Worm (Caenorhabditis elegans) whole organism, L2 larva: Measurements from ENCODE around the gene npr-18.
"Not testable (repeated sequence)": the region's sequence is repeated elsewhere in the genome, so short reads cannot be mapped to it uniquely, and the experiment has no call there.

ENCODE experiments used
- C34F6.9 ChIP-seq: fragments of 150-350 bp; optimal IDR thresholded peaks from 2 replicates; lab custom pipeline; 2014; ENCODE audit warnings: missing biosample characterization, missing genetic modification characterization
- F13H6.1 ChIP-seq: sonication (generic microtip); optimal IDR thresholded peaks from 2 replicates; lab custom pipeline; 2016; ENCODE audit warnings: missing genetic modification characterization, missing compliant biosample characterization
- R02D3.7 ChIP-seq: fragments of 150-350 bp; optimal IDR thresholded peaks from 2 replicates; lab custom pipeline; 2014; ENCODE audit warnings: missing biosample characterization, missing genetic modification characterization
- Y55F3AM.14 ChIP-seq: fragments of 200-800 bp; sonication (Bioruptor generic); optimal IDR thresholded peaks from 2 replicates; lab custom pipeline; 2018; ENCODE audit warnings: mild to moderate bottlenecking, missing genetic modification characterization, missing compliant biosample characterization
- ceh-82 ChIP-seq: fragments of 150-350 bp; optimal IDR thresholded peaks from 2 replicates; lab custom pipeline; 2014; ENCODE audit warnings: missing biosample characterization, missing genetic modification characterization
- crh-2 ChIP-seq: sonication (generic microtip); optimal IDR thresholded peaks from 2 replicates; lab custom pipeline; 2017; ENCODE audit warnings: missing biosample characterization, missing genetic modification characterization
- dmd-4 ChIP-seq: sonication (generic microtip); optimal IDR thresholded peaks from 2 replicates; lab custom pipeline; 2017; ENCODE audit warnings: missing biosample characterization, missing genetic modification characterization
- egl-27 ChIP-seq: sonication (generic microtip); optimal IDR thresholded peaks from 3 replicates; lab custom pipeline; 2017; ENCODE audit warnings: missing biosample characterization, missing genetic modification reagents, missing genetic modification characterization
- elt-1 ChIP-seq: fragments of 150-350 bp; optimal IDR thresholded peaks from 2 replicates; lab custom pipeline; 2014; ENCODE audit warnings: missing biosample characterization, missing genetic modification characterization
- elt-3 ChIP-seq: sonication (generic microtip); optimal IDR thresholded peaks from 2 replicates; lab custom pipeline; 2017; ENCODE audit warnings: missing biosample characterization, missing genetic modification characterization
- fos-1 ChIP-seq: fragments of 150-350 bp; optimal IDR thresholded peaks from 2 replicates; lab custom pipeline; 2014; ENCODE audit warnings: missing biosample characterization, missing genetic modification characterization
- gmeb-1 ChIP-seq: fragments of 150-350 bp; optimal IDR thresholded peaks from 2 replicates; lab custom pipeline; 2014; ENCODE audit warnings: missing biosample characterization, missing genetic modification characterization
- lin-11 ChIP-seq: fragments of 150-350 bp; sonication (generic microtip); optimal IDR thresholded peaks from 2 replicates; lab custom pipeline; 2014; ENCODE audit warnings: missing biosample characterization, missing genetic modification characterization, inconsistent platforms, mixed read lengths
- lin-13 ChIP-seq: fragments of 150-350 bp; optimal IDR thresholded peaks from 2 replicates; lab custom pipeline; 2014; ENCODE audit warnings: missing biosample characterization, missing genetic modification reagents, missing genetic modification characterization
- lin-39 ChIP-seq: fragments of 150-350 bp; optimal IDR thresholded peaks from 2 replicates; lab custom pipeline; 2014; ENCODE audit warnings: missing biosample characterization, missing genetic modification reagents, missing genetic modification characterization
- lsy-2 ChIP-seq, 2 experiments: fragments of 150-350 bp in 1 of 2; sonication (generic microtip) in 1 of 2; optimal IDR thresholded peaks; 2 replicates each; lab custom pipeline; 2014 to 2017; ENCODE audit warnings: missing biosample characterization in 2 of 2, missing genetic modification characterization in 2 of 2
- mab-5 ChIP-seq: fragments of 150-350 bp; optimal IDR thresholded peaks from 2 replicates; lab custom pipeline; 2014; ENCODE audit warnings: missing biosample characterization, missing genetic modification characterization
- mbf-1 ChIP-seq: sonication (generic microtip); optimal IDR thresholded peaks from 2 replicates; lab custom pipeline; 2017; ENCODE audit warnings: missing biosample characterization, missing genetic modification characterization
- mdl-1 ChIP-seq, 2 experiments: fragments of 150-350 bp in 1 of 2; sonication (generic microtip) in 1 of 2; optimal IDR thresholded peaks; 2 replicates each; lab custom pipeline; 2017; ENCODE audit warnings: missing biosample characterization in 2 of 2, missing genetic modification characterization in 2 of 2
- nhr-10 ChIP-seq: sonication (generic microtip); optimal IDR thresholded peaks from 2 replicates; lab custom pipeline; 2017; ENCODE audit warnings: missing biosample characterization, missing genetic modification characterization
- nhr-11 ChIP-seq: fragments of 150-350 bp; optimal IDR thresholded peaks from 2 replicates; lab custom pipeline; 2014; ENCODE audit warnings: missing biosample characterization, missing genetic modification characterization
- nhr-12 ChIP-seq: fragments of 150-350 bp; optimal IDR thresholded peaks from 2 replicates; lab custom pipeline; 2014; ENCODE audit warnings: missing biosample characterization, missing genetic modification characterization
- nhr-129 ChIP-seq: fragments of 150-350 bp; optimal IDR thresholded peaks from 2 replicates; lab custom pipeline; 2014; ENCODE audit warnings: missing biosample characterization, missing genetic modification characterization
- nhr-21 ChIP-seq: fragments of 150-350 bp; optimal IDR thresholded peaks from 2 replicates; lab custom pipeline; 2014; ENCODE audit warnings: missing biosample characterization, missing genetic modification characterization
- nhr-23 ChIP-seq: fragments of 150-350 bp; optimal IDR thresholded peaks from 2 replicates; lab custom pipeline; 2014; ENCODE audit warnings: missing biosample characterization, missing genetic modification reagents, missing genetic modification characterization
- nhr-237 ChIP-seq: fragments of 150-350 bp; optimal IDR thresholded peaks from 2 replicates; lab custom pipeline; 2014; ENCODE audit warnings: missing biosample characterization, missing genetic modification characterization
- nhr-6 ChIP-seq: fragments of 150-350 bp; optimal IDR thresholded peaks from 2 replicates; lab custom pipeline; 2014; ENCODE audit warnings: missing biosample characterization, missing genetic modification characterization
- sem-4 ChIP-seq: fragments of 150-350 bp; optimal IDR thresholded peaks from 2 replicates; lab custom pipeline; 2014; ENCODE audit warnings: missing biosample characterization, missing genetic modification reagents, missing genetic modification characterization
- sma-3 ChIP-seq: sonication (generic microtip); optimal IDR thresholded peaks from 2 replicates; lab custom pipeline; 2016; ENCODE audit warnings: missing genetic modification reagents, missing genetic modification characterization, missing compliant biosample characterization
- sma-9 ChIP-seq, 2 experiments: fragments of 150-350 bp in 1 of 2; sonication (generic microtip) in 1 of 2; optimal IDR thresholded peaks; 2 replicates each; lab custom pipeline; 2014 to 2016; ENCODE audit warnings: missing genetic modification characterization in 2 of 2, mild to moderate bottlenecking in 1 of 2, missing biosample characterization in 1 of 2, missing compliant biosample characterization in 1 of 2, missing genetic modification reagents in 1 of 2, moderate library complexity in 1 of 2
- snpc-4 ChIP-seq: fragments of 150-350 bp; optimal IDR thresholded peaks from 2 replicates; lab custom pipeline; 2014; ENCODE audit warnings: missing biosample characterization, missing genetic modification characterization
- unc-55 ChIP-seq: fragments of 150-350 bp; sonication (generic microtip); optimal IDR thresholded peaks from 3 replicates; lab custom pipeline; 2014; ENCODE audit warnings: missing biosample characterization, missing genetic modification reagents, missing genetic modification characterization
- zag-1 ChIP-seq: fragments of 150-350 bp; optimal IDR thresholded peaks from 2 replicates; lab custom pipeline; 2014; ENCODE audit warnings: missing biosample characterization, missing genetic modification characterization
- ztf-4 ChIP-seq: fragments of 150-350 bp; optimal IDR thresholded peaks from 2 replicates; lab custom pipeline; 2014; ENCODE audit warnings: missing biosample characterization, missing genetic modification characterization

npr-18 gene

ce11 chrX:9717265-9717664 is 26.7 kb downstream of the npr-18 start, which contains the start of gene him-4:
TSS of gene him-4 (plus strand) at chrX:9717565.
- TF ChIP-seq nhr-237 (tag; lab: Kevin White, UChicago) (no peak), elt-1 (tag; lab: Kevin White, UChicago) (no peak), nhr-129 (tag; lab: Kevin White, UChicago) (no peak), elt-3 (tag; lab: Kevin White, UChicago) (no peak), mbf-1 (tag; lab: Kevin White, UChicago) (no peak), sma-9 (GFP tag; optimal IDR thresholded peaks at IDR 0.05; lab: Kevin White, UChicago) (no peak), sma-9 (tag; optimal IDR thresholded peaks at IDR 0.05; lab: Kevin White, UChicago) (no peak), lin-39 (no peak), lin-11 (tag; lab: Kevin White, UChicago) (no peak), gmeb-1 (no peak), zag-1 (tag; lab: Kevin White, UChicago) (no peak), unc-55 (GFP tag; lab: Kevin White, UChicago) (no peak), F13H6.1 (tag; lab: Kevin White, UChicago) (no peak)

- TF ChIP-seq R02D3.7 (tag; lab: Kevin White, UChicago), result no peak
- no peak for TF ChIP-seq sma-9 (GFP tag; optimal IDR thresholded peaks at IDR 0.05; lab: Kevin White, UChicago)
- TF ChIP-seq sma-9 (tag; optimal IDR thresholded peaks at IDR 0.05; lab: Kevin White, UChicago), result no peak
- TF ChIP-seq unc-55 (GFP tag; lab: Kevin White, UChicago), result no peak
- no peak for TF ChIP-seq Y55F3AM.14
- no peak for TF ChIP-seq ztf-4
- TF ChIP-seq crh-2 (tag; lab: Kevin White, UChicago), result no peak
- no peak for TF ChIP-seq snpc-4 (tag; lab: Kevin White, UChicago)
- TF ChIP-seq dmd-4 (tag; lab: Kevin White, UChicago), result no peak
- no peak for TF ChIP-seq mbf-1 (tag; lab: Kevin White, UChicago)
Observed at ce11 chrX:9719070-9719469, 28.5 kb downstream of the npr-18 start.

- TF ChIP-seq lin-13 (GFP tag; lab: Kevin White, UChicago) (no peak), nhr-12 (tag; lab: Kevin White, UChicago) (no peak), R02D3.7 (tag; lab: Kevin White, UChicago) (no peak)
Observed at ce11 chrX:9735479-9735878, 44.9 kb downstream of the npr-18 start.

ce11 chrX:9737730-9738129 is 47.2 kb downstream of the npr-18 start, which contains the start of gene F15G9.5:
TSS of gene F15G9.5 (minus strand) at chrX:9737888.
- TF ChIP-seq F13H6.1 (tag; lab: Kevin White, UChicago) (peak; percentile 22), sma-9 (GFP tag; optimal IDR thresholded peaks at IDR 0.05; lab: Kevin White, UChicago) (peak; percentile 29), sma-9 (tag; optimal IDR thresholded peaks at IDR 0.05; lab: Kevin White, UChicago) (no peak), lsy-2 (tag; optimal IDR thresholded peaks at IDR 0.05; lab: Kevin White, UChicago) (peak in 1 of 2 experiments; percentile 4), nhr-21 (tag; lab: Kevin White, UChicago) (no peak), nhr-129 (tag; lab: Kevin White, UChicago) (peak; percentile 38), fos-1 (tag; lab: Kevin White, UChicago) (peak; percentile 46), mdl-1 (tag; optimal IDR thresholded peaks at IDR 0.05; lab: Kevin White, UChicago) (no peak), zag-1 (tag; lab: Kevin White, UChicago) (peak; percentile 44), unc-55 (GFP tag; lab: Kevin White, UChicago) (peak; percentile 42), lin-13 (GFP tag; lab: Kevin White, UChicago) (no peak)
- TF ChIP-seq, all 48 proteins: peak for 7

- no peak for TF ChIP-seq ztf-4
- TF ChIP-seq nhr-23 (tag; lab: Kevin White, UChicago), result no peak
Observed at ce11 chrX:9742058-9742457, 51.5 kb downstream of the npr-18 start.

- TF ChIP-seq sma-9 (GFP tag; optimal IDR thresholded peaks at IDR 0.05; lab: Kevin White, UChicago) (peak; percentile 88), ztf-4 (peak; percentile 69), nhr-129 (tag; lab: Kevin White, UChicago) (peak; percentile 92), nhr-11 (tag; lab: Kevin White, UChicago) (peak; percentile 54), zag-1 (tag; lab: Kevin White, UChicago) (peak; percentile 58), crh-2 (tag; lab: Kevin White, UChicago) (peak; percentile 83), mab-5 (tag; lab: Kevin White, UChicago) (peak; percentile 56), nhr-21 (tag; lab: Kevin White, UChicago) (peak; percentile 83), C34F6.9 (peak; percentile 85), nhr-237 (tag; lab: Kevin White, UChicago) (peak; percentile 14), fos-1 (tag; lab: Kevin White, UChicago) (peak; percentile 87), R02D3.7 (tag; lab: Kevin White, UChicago) (peak; percentile 12), F13H6.1 (tag; lab: Kevin White, UChicago) (peak; percentile 90), lsy-2 (tag; optimal IDR thresholded peaks at IDR 0.05; lab: Kevin White, UChicago) (peak in 1 of 2 experiments; percentile 68), nhr-10 (tag; lab: Kevin White, UChicago) (peak; percentile 35), sem-4 (tag; lab: Kevin White, UChicago) (peak; percentile 82), sma-3 (GFP tag; lab: Kevin White, UChicago) (peak; percentile 77), mdl-1 (tag; optimal IDR thresholded peaks at IDR 0.05; lab: Kevin White, UChicago) (peak in 1 of 2 experiments; percentile 58), unc-55 (GFP tag; lab: Kevin White, UChicago) (peak; percentile 92), nhr-6 (tag; lab: Kevin White, UChicago) (peak; percentile 11), ceh-82 (tag; lab: Kevin White, UChicago) (peak; percentile 24), Y55F3AM.14 (peak; percentile 88), lin-11 (tag; lab: Kevin White, UChicago) (peak; percentile 80), egl-27 (peak; percentile 87)
- TF ChIP-seq sma-9 (tag; optimal IDR thresholded peaks at IDR 0.05; lab: Kevin White, UChicago), result not testable (repeated sequence)
Observed at ce11 chrX:9743513-9743914, 53.0 kb downstream of the npr-18 start.
